Worm (Caenorhabditis elegans) whole organism, L3 larva: ENCODE measurements around the gene F20D12.7.
A peak's percentile ranks its signal among the peaks of the same experiment; 100 is the strongest.

ENCODE experiments used
- ZK546.5 ChIP-seq: sonication (generic microtip); optimal IDR thresholded peaks from 2 replicates; lab custom pipeline; 2017; ENCODE audit warnings: missing biosample characterization, missing genetic modification characterization
- aly-2 ChIP-seq: fragments of 150-350 bp; optimal IDR thresholded peaks from 2 replicates; lab custom pipeline; 2014; ENCODE audit warnings: missing biosample characterization, missing genetic modification characterization
- ceh-9 ChIP-seq: sonication (generic microtip); optimal IDR thresholded peaks from 2 replicates; lab custom pipeline; 2018; ENCODE audit warnings: missing biosample characterization, missing genetic modification characterization
- daf-12 ChIP-seq: fragments of 150-350 bp; optimal IDR thresholded peaks from 2 replicates; lab custom pipeline; 2014; ENCODE audit warnings: missing biosample characterization, missing genetic modification reagents, missing genetic modification characterization
- elt-1 ChIP-seq: fragments of 150-350 bp; optimal IDR thresholded peaks from 2 replicates; lab custom pipeline; 2014; ENCODE audit warnings: missing biosample characterization, missing genetic modification characterization
- elt-3 ChIP-seq, 3 experiments: fragments of 150-350 bp in 1 of 3; sonication (generic microtip) in 2 of 3; optimal IDR thresholded peaks; 2 replicates in 2 of 3; 4 replicates in 1 of 3; lab custom pipeline; 2014 to 2017; ENCODE audit warnings: missing biosample characterization in 3 of 3, missing genetic modification characterization in 3 of 3
- eor-1 ChIP-seq, 2 experiments: fragments of 150-350 bp; optimal IDR thresholded peaks; 2 replicates each; lab custom pipeline; 2014 to 2018; ENCODE audit warnings: missing biosample characterization in 2 of 2, missing genetic modification characterization in 2 of 2
- fkh-2 ChIP-seq: fragments of 150-350 bp; optimal IDR thresholded peaks from 2 replicates; lab custom pipeline; 2014; ENCODE audit warnings: missing biosample characterization, missing genetic modification reagents, missing genetic modification characterization
- hmg-11 ChIP-seq: sonication (generic microtip); optimal IDR thresholded peaks from 2 replicates; lab custom pipeline; 2016; ENCODE audit warnings: missing genetic modification characterization, missing compliant biosample characterization
- jun-1 ChIP-seq: fragments of 150-350 bp; optimal IDR thresholded peaks from 2 replicates; lab custom pipeline; 2014; ENCODE audit warnings: missing biosample characterization, missing genetic modification reagents, missing genetic modification characterization
- lin-39 ChIP-seq: fragments of 150-350 bp; optimal IDR thresholded peaks from 2 replicates; lab custom pipeline; 2018; ENCODE audit warnings: missing biosample characterization, missing genetic modification reagents, missing genetic modification characterization
- mdl-1 ChIP-seq: fragments of 150-350 bp; optimal IDR thresholded peaks from 2 replicates; lab custom pipeline; 2014; ENCODE audit warnings: missing biosample characterization, missing genetic modification characterization
- mml-1 ChIP-seq: fragments of 150-350 bp; sonication (generic microtip); optimal IDR thresholded peaks from 3 replicates; lab custom pipeline; 2014; ENCODE audit warnings: missing biosample characterization, missing genetic modification characterization
- nfya-1 ChIP-seq: sonication (generic microtip); optimal IDR thresholded peaks from 2 replicates; lab custom pipeline; 2017; ENCODE audit warnings: missing genetic modification characterization, mild to moderate bottlenecking, missing compliant biosample characterization, antibody characterized with exemption, moderate library complexity; ENCODE audit not compliant: insufficient read depth
- nhr-11 ChIP-seq: fragments of 150-350 bp; optimal IDR thresholded peaks from 2 replicates; lab custom pipeline; 2014; ENCODE audit warnings: missing biosample characterization, missing genetic modification characterization
- nhr-12 ChIP-seq: fragments of 150-350 bp; optimal IDR thresholded peaks from 2 replicates; lab custom pipeline; 2014; ENCODE audit warnings: missing biosample characterization, missing genetic modification characterization
- nhr-23 ChIP-seq: fragments of 150-350 bp; optimal IDR thresholded peaks from 2 replicates; lab custom pipeline; 2014; ENCODE audit warnings: missing biosample characterization, missing genetic modification reagents, missing genetic modification characterization
- nhr-237 ChIP-seq: fragments of 150-350 bp; optimal IDR thresholded peaks from 2 replicates; lab custom pipeline; 2014; ENCODE audit warnings: missing biosample characterization, missing genetic modification characterization
- nhr-25 ChIP-seq: sonication (generic microtip); optimal IDR thresholded peaks from 2 replicates; lab custom pipeline; 2017; ENCODE audit warnings: missing biosample characterization, missing genetic modification characterization
- nhr-67 ChIP-seq: fragments of 150-350 bp; optimal IDR thresholded peaks from 2 replicates; lab custom pipeline; 2014; ENCODE audit warnings: missing biosample characterization, missing genetic modification characterization
- nhr-77 ChIP-seq: fragments of 150-350 bp; optimal IDR thresholded peaks from 2 replicates; lab custom pipeline; 2014; ENCODE audit warnings: missing biosample characterization, missing genetic modification characterization
- pha-4 ChIP-seq: fragments of 150-350 bp; optimal IDR thresholded peaks from 2 replicates; lab custom pipeline; 2014; ENCODE audit warnings: missing biosample characterization, missing genetic modification reagents, missing genetic modification characterization
- pqm-1 ChIP-seq: fragments of 150-350 bp; optimal IDR thresholded peaks from 2 replicates; lab custom pipeline; 2017; ENCODE audit warnings: missing biosample characterization, missing genetic modification characterization, inconsistent platforms
- sea-2 ChIP-seq: fragments of 150-350 bp; sonication (generic microtip); optimal IDR thresholded peaks from 4 replicates; lab custom pipeline; 2014; ENCODE audit warnings: missing biosample characterization, missing genetic modification reagents, missing genetic modification characterization
- tbx-2 ChIP-seq: sonication (generic microtip); optimal IDR thresholded peaks from 2 replicates; lab custom pipeline; 2016; ENCODE audit warnings: mild to moderate bottlenecking, missing genetic modification characterization, missing compliant biosample characterization
- unc-39 ChIP-seq: sonication (generic microtip); optimal IDR thresholded peaks from 4 replicates; lab custom pipeline; 2017; ENCODE audit warnings: missing biosample characterization, missing genetic modification characterization
- unc-62 ChIP-seq: fragments of 150-350 bp; sonication (generic microtip); optimal IDR thresholded peaks from 4 replicates; lab custom pipeline; 2014; ENCODE audit warnings: missing biosample characterization, missing genetic modification reagents, missing genetic modification characterization
- zag-1 ChIP-seq: fragments of 150-350 bp; optimal IDR thresholded peaks from 2 replicates; lab custom pipeline; 2014; ENCODE audit warnings: missing biosample characterization, missing genetic modification characterization
- ztf-11 ChIP-seq: fragments of 150-350 bp; optimal IDR thresholded peaks from 2 replicates; lab custom pipeline; 2014; ENCODE audit warnings: missing biosample characterization, missing genetic modification characterization
- ztf-4 ChIP-seq: fragments of 150-350 bp; optimal IDR thresholded peaks from 2 replicates; lab custom pipeline; 2014; ENCODE audit warnings: missing biosample characterization, missing genetic modification characterization

F20D12.7 gene

ce11 chrIV:7946457-7946856 lies 7.7 kb upstream of the F20D12.7 start, which contains the start of gene czw-1:
TSS of gene czw-1 (minus strand) at chrIV:7946825.
- TF ChIP-seq daf-12 (no peak), pha-4 (tag; lab: Kevin White, UChicago) (no peak), nhr-25 (no peak), hmg-11 (tag; lab: Kevin White, UChicago) (no peak), sea-2 (no peak), lin-39 (tag; lab: Kevin White, UChicago) (no peak), aly-2 (tag; lab: Kevin White, UChicago) (no peak), elt-1 (tag; lab: Kevin White, UChicago) (no peak), pqm-1 (tag; lab: Kevin White, UChicago) (no peak), ztf-11 (tag; lab: Kevin White, UChicago) (no peak), unc-39 (tag; lab: Kevin White, UChicago) (no peak), ceh-9 (tag; lab: Kevin White, UChicago) (no peak)
- TF ChIP-seq, all 47 proteins: peak for 0

- TF ChIP-seq hmg-11 (tag; lab: Kevin White, UChicago) (no peak), nfya-1 (tag; lab: Kevin White, UChicago) (peak; percentile 33), nhr-67 (tag; lab: Kevin White, UChicago) (no peak), nhr-25 (peak; percentile 76), elt-3 (tag; optimal IDR thresholded peaks at IDR 0.05; lab: Kevin White, UChicago) (no peak), nhr-23 (peak; percentile 9), lin-39 (tag; lab: Kevin White, UChicago) (peak; percentile 19)
Measured at ce11 chrIV:7943272-7943671, 4.5 kb upstream of the F20D12.7 start.

- TF ChIP-seq nhr-25, result no peak
- TF ChIP-seq jun-1 (tag; lab: Kevin White, UChicago), result no peak
- TF ChIP-seq ztf-4 (tag; lab: Kevin White, UChicago), result no peak
- no peak for TF ChIP-seq unc-39 (tag; lab: Kevin White, UChicago)
- TF ChIP-seq nfya-1 (tag; lab: Kevin White, UChicago), result no peak
- no peak for TF ChIP-seq lin-39 (tag; lab: Kevin White, UChicago)
- no peak for TF ChIP-seq tbx-2 (tag; lab: Kevin White, UChicago)
Measured at ce11 chrIV:7940919-7941318, 2.2 kb upstream of the F20D12.7 start, which contains the start of gene exc-9. TSS of gene exc-9 (minus strand) at chrIV:7941019.

ce11 chrIV:7933733-7934132 lies 5.0 kb downstream of the F20D12.7 start, which contains the start of gene bbs-2:
TSS of gene bbs-2 (plus strand) at chrIV:7934033.
- TF ChIP-seq nhr-12 (tag; lab: Kevin White, UChicago) (no peak), elt-1 (tag; lab: Kevin White, UChicago) (no peak), fkh-2 (tag; lab: Kevin White, UChicago) (no peak), tbx-2 (tag; lab: Kevin White, UChicago) (no peak), ZK546.5 (tag; lab: Kevin White, UChicago) (no peak), eor-1 (tag; optimal IDR thresholded peaks at IDR 0.05; lab: Kevin White, UChicago) (no peak)
- TF ChIP-seq, all 47 proteins: peak for 0

- TF ChIP-seq fkh-2 (tag; lab: Kevin White, UChicago) (no peak), sea-2 (no peak), pqm-1 (tag; lab: Kevin White, UChicago) (no peak), nhr-237 (tag; lab: Kevin White, UChicago) (no peak), ceh-9 (tag; lab: Kevin White, UChicago) (no peak), mdl-1 (tag; lab: Kevin White, UChicago) (no peak), nhr-11 (no peak), ztf-4 (tag; lab: Kevin White, UChicago) (no peak), hmg-11 (tag; lab: Kevin White, UChicago) (no peak), ztf-11 (tag; lab: Kevin White, UChicago) (no peak), nhr-77 (tag; lab: Kevin White, UChicago) (no peak), zag-1 (no peak), nhr-23 (no peak), aly-2 (tag; lab: Kevin White, UChicago) (no peak)
Measured at ce11 chrIV:7931873-7932272, 6.9 kb downstream of the F20D12.7 start.

- no peak for TF ChIP-seq zag-1
- no peak for TF ChIP-seq nhr-237 (tag; lab: Kevin White, UChicago)
- TF ChIP-seq unc-62 (GFP tag; lab: Kevin White, UChicago), result no peak
- TF ChIP-seq ceh-9 (tag; lab: Kevin White, UChicago), result no peak
- TF ChIP-seq mml-1, result no peak
- no peak for TF ChIP-seq nfya-1 (tag; lab: Kevin White, UChicago)
- no peak for TF ChIP-seq eor-1 (tag; optimal IDR thresholded peaks at IDR 0.05; lab: Kevin White, UChicago)
Measured at ce11 chrIV:7927852-7928251, 10.9 kb downstream of the F20D12.7 start, which contains the start of gene gcy-8. TSS of gene gcy-8 (plus strand) at chrIV:7928152.
